Fruit fly (Drosophila melanogaster): ENCODE results near the gene CG10154.

DNA sequence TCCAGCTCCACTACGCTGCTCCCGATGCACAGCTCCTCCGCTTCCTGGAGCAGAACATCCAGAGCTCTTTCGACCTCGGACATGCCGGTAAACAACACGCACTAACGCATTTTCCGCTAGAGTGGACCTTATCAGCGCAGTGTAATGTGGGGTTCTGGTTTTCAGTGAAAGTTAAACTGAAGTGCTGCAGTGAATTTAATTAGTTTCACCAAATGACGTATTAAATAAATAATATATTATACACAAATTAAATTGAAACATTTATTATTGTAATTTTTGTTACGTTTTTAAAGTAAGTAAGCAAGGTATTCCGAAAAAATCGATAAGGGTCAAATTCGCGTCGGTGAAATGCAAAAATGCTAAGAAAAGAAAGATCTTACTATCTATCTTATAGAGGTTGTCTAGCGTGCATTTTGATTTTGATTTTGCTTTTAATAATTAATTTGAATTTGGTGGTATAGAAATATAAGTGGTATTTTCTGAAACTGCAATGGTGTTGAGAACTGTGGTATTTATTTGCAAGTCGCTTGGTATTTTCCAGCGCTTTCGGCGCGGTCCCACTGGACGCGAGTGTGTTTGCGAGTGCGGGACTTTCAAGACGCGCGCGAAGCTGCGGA is 13.3 kb upstream of the CG10154 start, which contains the start of the genes JMJD7 and CG10738:
- TF ChIP-seq Myc (optimal IDR thresholded peaks at IDR 0.05) (no peak), psq (optimal IDR thresholded peaks at IDR 0.05) (no peak), ttk (optimal IDR thresholded peaks at IDR 0.05) (no peak), h (optimal IDR thresholded peaks at IDR 0.05) (no peak)

Data from Kc167 (cell line).